Worm (Caenorhabditis elegans): ENCODE data around the gene txt-18.

Gene txt-18

ce11 chrII:6339948-6340347 lies 3.9 kb upstream of the txt-18 start, which contains the start of gene C32D5.7:
Gene C32D5.7, minus strand, starts transcription at chrII:6340048.
- TF ChIP-seq xnd-1 (tag; optimal IDR thresholded peaks at IDR 0.05) (no peak), ceh-58 (GFP tag; IDR thresholded peaks at IDR 0.05) (no peak), Y95B8A.8 (GFP tag; IDR thresholded peaks at IDR 0.05) (no peak), T26A5.8 (tag; optimal IDR thresholded peaks at IDR 0.05) (no peak)

ce11 chrII:6341076-6341475 lies 2.8 kb upstream of the txt-18 start:
- TF ChIP-seq lin-40 (tag; optimal IDR thresholded peaks at IDR 0.05) (no peak), madf-6 (GFP tag; IDR thresholded peaks at IDR 0.05) (no peak), bed-1 (GFP tag; IDR thresholded peaks at IDR 0.05) (no peak), bed-2 (GFP tag; IDR thresholded peaks at IDR 0.05) (no peak), ceh-100 (GFP tag; IDR thresholded peaks at IDR 0.05) (no peak), tlf-1 (GFP tag; optimal IDR thresholded peaks at IDR 0.05) (no peak), nhr-27 (tag; optimal IDR thresholded peaks at IDR 0.05) (no peak), let-526 (GFP tag; IDR thresholded peaks at IDR 0.05) (no peak), B0261.1 (tag; optimal IDR thresholded peaks at IDR 0.05) (no peak), aptf-3 (GFP tag; IDR thresholded peaks at IDR 0.05) (no peak), F52B5.7 (tag; optimal IDR thresholded peaks at IDR 0.05) (no peak), lag-1 (GFP tag; IDR thresholded peaks at IDR 0.05) (no peak), hlh-12 (tag; optimal IDR thresholded peaks at IDR 0.05) (no peak), ztf-18 (tag; optimal IDR thresholded peaks at IDR 0.05) (no peak), tbp1 (GFP tag; optimal IDR thresholded peaks at IDR 0.05) (no peak)

ce11 chrII:6342455-6342854 lies 1.4 kb upstream of the txt-18 start:
- TF ChIP-seq F39B2.1 (GFP tag; IDR thresholded peaks at IDR 0.05) (no peak), T07F8.4 (tag; optimal IDR thresholded peaks at IDR 0.05) (no peak), hlh-26 (GFP tag; conservative IDR thresholded peaks at IDR 0.05) (no peak), lir-1 (GFP tag; conservative IDR thresholded peaks at IDR 0.05) (no peak), somi-1 (GFP tag; optimal IDR thresholded peaks at IDR 0.05) (no peak), zim-3 (tag; optimal IDR thresholded peaks at IDR 0.05) (no peak), nfyb-1 (GFP tag; IDR thresholded peaks at IDR 0.05) (no peak), ceh-58 (GFP tag; IDR thresholded peaks at IDR 0.05) (no peak), F37B4.10 (GFP tag; IDR thresholded peaks at IDR 0.05) (no peak), B0336.3 (GFP tag; IDR thresholded peaks at IDR 0.05) (no peak), akir-1 (GFP tag; optimal IDR thresholded peaks at IDR 0.05) (no peak), nfya-2 (GFP tag; IDR thresholded peaks at IDR 0.05) (no peak)

ce11 chrII:6344513-6344912 lies 641 bp downstream of the txt-18 start:
- no peak for TF ChIP-seq mel-28 (tag; optimal IDR thresholded peaks at IDR 0.05; ENCODE audit: borderline replicate concordance)
- TF ChIP-seq let-526 (GFP tag; IDR thresholded peaks at IDR 0.05) = no peak
- TF ChIP-seq Y67H2A.10 (GFP tag; conservative IDR thresholded peaks at IDR 0.05) = no peak
- TF ChIP-seq lsy-27 (tag; optimal IDR thresholded peaks at IDR 0.05; ENCODE audit: borderline replicate concordance, insufficient read depth) = no peak
